Worm (Caenorhabditis elegans) whole organism, young adult: ENCODE results near the gene C25A8.1.

Experiments used
- K12H6.12 ChIP-seq: fragments of 200-800 bp; sonication (Bioruptor generic); optimal IDR thresholded peaks from 2 replicates; lab custom pipeline; 2018; ENCODE audit warnings: mild to moderate bottlenecking, missing genetic modification characterization, missing compliant biosample characterization
- Y79H2A.3 ChIP-seq: fragments of 200-800 bp; sonication (Bioruptor generic); conservative IDR thresholded peaks from 2 replicates; pipeline ENCODE4 v1.3.6; 2022; ENCODE audit warnings: missing genetic modification reagents, missing genetic modification characterization, missing compliant biosample characterization
- attf-5 ChIP-seq: fragments of 200-800 bp; sonication (Bioruptor generic); optimal IDR thresholded peaks from 2 replicates; lab custom pipeline; 2018; ENCODE audit warnings: mild to moderate bottlenecking, missing genetic modification characterization, missing compliant biosample characterization
- cebp-2 ChIP-seq: fragments of 200-800 bp; sonication (Bioruptor generic); IDR thresholded peaks from 2 replicates; pipeline ENCODE4 v1.3.6; 2022; ENCODE audit warnings: missing genetic modification characterization, missing compliant biosample characterization
- ceh-100 ChIP-seq: fragments of 200-800 bp; sonication (Bioruptor generic); IDR thresholded peaks from 2 replicates; pipeline ENCODE4 v1.3.6; 2022; ENCODE audit warnings: missing genetic modification reagents, missing genetic modification characterization, missing compliant biosample characterization
- hlh-26 ChIP-seq: fragments of 200-800 bp; sonication (Bioruptor generic); conservative IDR thresholded peaks from 2 replicates; pipeline ENCODE4 v1.3.6; 2022; ENCODE audit warnings: missing genetic modification reagents, missing genetic modification characterization, missing compliant biosample characterization
- let-526 ChIP-seq: fragments of 200-800 bp; sonication (Bioruptor generic); IDR thresholded peaks from 2 replicates; pipeline ENCODE4 v1.3.6; 2022; ENCODE audit warnings: missing genetic modification reagents, missing genetic modification characterization, missing compliant biosample characterization
- let-607 ChIP-seq, 2 experiments: fragments of 200-800 bp in 1 of 2; sonication (Bioruptor generic) in 1 of 2; sonication (generic microtip) in 1 of 2; optimal IDR thresholded peaks; 2 replicates each; lab custom pipeline; 2016 to 2018; ENCODE audit warnings: mild to moderate bottlenecking in 2 of 2, missing compliant biosample characterization in 2 of 2, missing genetic modification characterization in 2 of 2, moderate library complexity in 2 of 2, missing genotype in 1 of 2
- pbrm-1 ChIP-seq: fragments of 200-800 bp; sonication (Bioruptor generic); IDR thresholded peaks from 2 replicates; pipeline ENCODE4 v1.3.6; 2022; ENCODE audit warnings: missing genetic modification reagents, missing genetic modification characterization, missing compliant biosample characterization
- pha-4 ChIP-seq: fragments of 150-350 bp; sonication (generic microtip); optimal IDR thresholded peaks from 2 replicates; lab custom pipeline; 2014; ENCODE audit warnings: missing biosample characterization, missing genetic modification reagents, missing genetic modification characterization
- snpc-3.4 ChIP-seq: sonication (generic microtip); optimal IDR thresholded peaks from 2 replicates; lab custom pipeline; 2017; ENCODE audit warnings: missing genetic modification characterization, mild to moderate bottlenecking, missing compliant biosample characterization, antibody characterized with exemption, moderate library complexity, missing genotype, missing genetic modification reagents
- ztf-25 ChIP-seq: fragments of 200-800 bp; sonication (Bioruptor generic); IDR thresholded peaks from 2 replicates; pipeline ENCODE4 v1.3.6; 2022; ENCODE audit warnings: missing genetic modification reagents, missing genetic modification characterization, missing compliant biosample characterization

- TF ChIP-seq ztf-25 (GFP tag; lab: Robert Waterston, UW) (no peak), attf-5 (no peak), pbrm-1 (GFP tag; lab: Robert Waterston, UW) (no peak), snpc-3.4 (no peak), let-526 (GFP tag; lab: Robert Waterston, UW) (no peak), let-607 (tag; optimal IDR thresholded peaks at IDR 0.05; lab: Kevin White, UChicago) (no peak), K12H6.12 (tag; lab: Kevin White, UChicago) (no peak), pha-4 (tag; lab: Kevin White, UChicago) (no peak), ceh-100 (GFP tag; lab: Robert Waterston, UW) (no peak), hlh-26 (GFP tag; lab: Robert Waterston, UW) (no peak), cebp-2 (GFP tag; lab: Robert Waterston, UW) (no peak), Y79H2A.3 (GFP tag; lab: Robert Waterston, UW) (no peak)
These were observed 26.2 kb upstream of the C25A8.1 start for ce11 chrIV:6984449-6985380.
